Fruit fly (Drosophila melanogaster): ENCODE data around the gene RpL35.

The RpL35 gene

DNA sequence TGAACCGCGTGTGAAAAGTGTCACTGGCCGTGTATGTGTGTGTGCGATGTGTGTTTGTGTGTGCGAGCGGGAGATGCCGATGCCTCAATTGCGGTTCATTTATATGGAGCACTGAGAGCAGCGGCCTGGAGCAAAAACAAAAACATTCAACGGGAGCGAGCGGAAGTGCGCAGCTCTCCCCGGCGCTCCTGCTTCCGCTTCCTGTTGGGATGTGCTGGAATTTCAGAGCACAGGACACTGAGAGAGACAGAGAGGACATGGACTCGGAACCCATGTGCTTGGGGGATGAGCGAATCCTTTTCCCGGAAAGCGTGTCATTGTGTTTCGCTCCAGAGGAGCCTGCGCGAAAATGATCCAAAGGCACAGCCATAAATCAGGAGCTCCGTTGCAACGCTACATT, 8.0 kb upstream of the RpL35 start:
- TF ChIP-seq Dll (optimal IDR thresholded peaks at IDR 0.05) (no peak), pan (optimal IDR thresholded peaks at IDR 0.05) (no peak), psq (optimal IDR thresholded peaks at IDR 0.05) (no peak)

DNA sequence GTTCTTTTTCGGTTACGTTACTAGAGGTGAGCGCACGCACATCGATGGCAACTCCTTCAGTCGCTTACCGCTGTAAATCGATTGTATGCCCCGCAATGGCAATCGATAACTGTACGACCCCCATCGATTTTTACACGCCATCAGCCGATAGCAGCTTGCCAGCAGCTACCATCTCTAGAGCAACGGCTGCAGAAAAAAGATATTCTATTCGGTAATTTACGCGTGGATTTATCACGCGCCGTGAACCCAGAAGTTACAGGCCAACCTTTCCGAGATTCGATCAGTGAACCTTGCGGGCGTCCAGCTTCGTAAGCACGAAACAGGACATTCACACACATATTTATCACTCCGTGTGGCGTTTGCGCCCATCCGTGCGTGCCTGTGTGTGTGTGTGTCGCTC, 6.3 kb upstream of the RpL35 start, which contains the start of the genes Sirt4 and CG4119:
Gene Sirt4 (minus strand): TSS at position 39 of the 400 bp plus-strand sequence.
Gene CG4119 (plus strand): TSS at position 151 of the 400 bp plus-strand sequence.
- TF ChIP-seq EcR (GFP tag; optimal IDR thresholded peaks at IDR 0.05) (no peak), pan (optimal IDR thresholded peaks at IDR 0.05) (no peak), usp (GFP tag; optimal IDR thresholded peaks at IDR 0.05) (no peak), Dll (optimal IDR thresholded peaks at IDR 0.05) (no peak), CG8478 (optimal IDR thresholded peaks at IDR 0.05) (no peak), psq (optimal IDR thresholded peaks at IDR 0.05) (no peak)

DNA sequence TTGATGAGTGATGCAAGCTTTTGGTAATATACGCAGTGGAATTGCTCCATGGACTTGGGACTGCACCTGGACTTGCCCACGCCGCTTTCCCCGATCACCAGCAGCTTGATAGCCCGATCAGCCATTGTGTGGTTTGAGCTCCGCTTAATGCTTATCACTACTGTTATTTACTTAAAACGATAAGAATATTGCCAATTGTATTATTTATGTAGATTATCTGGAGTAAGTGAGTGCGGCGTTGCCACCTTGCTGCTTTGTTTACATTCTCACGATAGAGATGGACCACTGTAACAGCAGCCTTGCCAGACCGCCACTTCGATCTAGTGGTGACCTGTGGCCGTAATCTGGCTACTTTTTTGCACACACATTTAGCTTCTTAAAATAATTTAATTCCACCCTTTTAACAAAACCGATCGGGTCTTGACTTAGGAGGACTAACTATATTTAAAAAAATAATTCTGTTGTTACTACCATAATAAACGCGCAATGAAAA, 618 bp upstream of the RpL35 start, which contains the start of gene Rab18:
Gene Rab18 (minus strand): TSS at position 276 of the 493 bp plus-strand sequence.
- TF ChIP-seq psq (optimal IDR thresholded peaks at IDR 0.05) (no peak), usp (GFP tag; optimal IDR thresholded peaks at IDR 0.05) (no peak), CG8478 (optimal IDR thresholded peaks at IDR 0.05) (no peak), EcR (GFP tag; optimal IDR thresholded peaks at IDR 0.05) (no peak), pan (optimal IDR thresholded peaks at IDR 0.05) (no peak), Dll (optimal IDR thresholded peaks at IDR 0.05) (no peak)

DNA sequence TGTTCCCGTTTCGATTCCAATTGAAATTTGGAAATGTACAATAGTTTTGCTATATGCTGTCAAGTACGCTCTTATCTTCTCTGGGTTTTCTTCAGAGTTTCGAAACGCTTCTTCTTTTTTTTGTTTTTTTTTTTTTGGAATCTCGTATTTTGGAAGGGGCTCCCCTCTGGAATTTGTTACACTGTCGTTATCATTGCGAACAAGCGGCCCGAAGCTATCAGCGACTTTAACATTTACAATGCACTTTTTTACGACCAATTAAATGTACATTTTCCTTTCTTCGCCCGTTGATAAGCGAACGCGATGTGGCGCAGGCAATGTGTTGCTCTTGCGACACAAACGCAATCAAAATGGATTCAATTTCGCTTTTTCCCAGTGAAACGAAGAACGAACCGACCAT, 4.7 kb downstream of the RpL35 start:
- TF ChIP-seq pan (optimal IDR thresholded peaks at IDR 0.05) = no peak
- TF ChIP-seq CG8478 (optimal IDR thresholded peaks at IDR 0.05) = no peak
- no peak for TF ChIP-seq psq (optimal IDR thresholded peaks at IDR 0.05)
- no peak for TF ChIP-seq Dll (optimal IDR thresholded peaks at IDR 0.05)
- TF ChIP-seq EcR (GFP tag; optimal IDR thresholded peaks at IDR 0.05) = no peak

DNA sequence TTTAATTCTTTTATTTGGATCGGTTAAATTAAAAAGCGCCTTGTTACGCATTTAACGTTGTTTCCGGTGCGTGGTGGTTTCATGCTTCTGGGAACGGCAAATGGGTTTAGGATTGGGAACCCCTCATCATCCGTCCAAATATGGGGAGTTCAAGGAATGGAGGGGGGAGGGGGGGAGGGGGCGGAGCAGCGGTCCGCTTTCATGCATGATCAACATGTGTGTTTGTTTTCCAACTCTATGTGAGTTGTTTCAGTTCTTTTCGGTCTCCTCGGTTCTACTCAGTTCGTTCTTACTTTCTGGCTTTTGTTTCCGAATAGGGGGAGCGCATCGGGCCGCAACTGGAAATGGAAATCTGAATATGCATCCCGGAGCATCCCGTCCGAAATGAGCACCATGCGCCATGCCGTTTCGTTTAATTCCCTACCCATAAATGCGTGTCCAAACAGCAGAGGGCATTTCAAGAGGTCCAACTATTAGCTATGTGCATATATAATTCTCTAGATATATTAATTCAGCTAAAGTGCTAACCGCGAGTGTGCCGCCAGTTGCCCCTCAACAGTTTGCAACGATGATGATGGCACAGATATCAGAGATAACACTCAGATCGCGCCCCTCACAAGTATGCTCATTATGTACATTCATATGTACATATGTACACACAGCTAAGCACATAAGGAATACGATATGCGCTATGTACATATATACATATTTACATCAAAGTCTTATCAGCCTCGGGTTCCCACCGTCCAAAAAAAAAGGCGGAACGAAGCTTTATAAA, 5.4 kb downstream of the RpL35 start:
- TF ChIP-seq EcR (GFP tag; optimal IDR thresholded peaks at IDR 0.05) = no peak
- no peak for TF ChIP-seq Dll (optimal IDR thresholded peaks at IDR 0.05)
- no peak for TF ChIP-seq pan (optimal IDR thresholded peaks at IDR 0.05)
- TF ChIP-seq CG8478 (optimal IDR thresholded peaks at IDR 0.05) = no peak

DNA sequence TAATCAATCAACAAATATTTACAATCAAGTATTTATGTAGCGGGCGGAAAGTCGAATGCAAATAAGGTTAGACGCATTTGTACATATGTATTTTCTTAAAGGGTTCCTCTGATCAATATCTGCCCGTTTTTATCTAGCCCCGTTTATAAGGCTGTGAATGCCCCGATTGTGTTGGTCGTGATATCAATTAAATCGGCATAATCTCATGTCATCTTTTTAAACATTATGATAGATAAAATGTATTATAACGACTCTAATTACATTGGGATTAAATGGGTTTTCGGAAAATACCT, 5.9 kb downstream of the RpL35 start:
- TF ChIP-seq usp (GFP tag; optimal IDR thresholded peaks at IDR 0.05) (no peak), CG8478 (optimal IDR thresholded peaks at IDR 0.05) (no peak), Dll (optimal IDR thresholded peaks at IDR 0.05) (no peak), pan (optimal IDR thresholded peaks at IDR 0.05) (no peak), EcR (GFP tag; optimal IDR thresholded peaks at IDR 0.05) (no peak), psq (optimal IDR thresholded peaks at IDR 0.05) (no peak)

DNA sequence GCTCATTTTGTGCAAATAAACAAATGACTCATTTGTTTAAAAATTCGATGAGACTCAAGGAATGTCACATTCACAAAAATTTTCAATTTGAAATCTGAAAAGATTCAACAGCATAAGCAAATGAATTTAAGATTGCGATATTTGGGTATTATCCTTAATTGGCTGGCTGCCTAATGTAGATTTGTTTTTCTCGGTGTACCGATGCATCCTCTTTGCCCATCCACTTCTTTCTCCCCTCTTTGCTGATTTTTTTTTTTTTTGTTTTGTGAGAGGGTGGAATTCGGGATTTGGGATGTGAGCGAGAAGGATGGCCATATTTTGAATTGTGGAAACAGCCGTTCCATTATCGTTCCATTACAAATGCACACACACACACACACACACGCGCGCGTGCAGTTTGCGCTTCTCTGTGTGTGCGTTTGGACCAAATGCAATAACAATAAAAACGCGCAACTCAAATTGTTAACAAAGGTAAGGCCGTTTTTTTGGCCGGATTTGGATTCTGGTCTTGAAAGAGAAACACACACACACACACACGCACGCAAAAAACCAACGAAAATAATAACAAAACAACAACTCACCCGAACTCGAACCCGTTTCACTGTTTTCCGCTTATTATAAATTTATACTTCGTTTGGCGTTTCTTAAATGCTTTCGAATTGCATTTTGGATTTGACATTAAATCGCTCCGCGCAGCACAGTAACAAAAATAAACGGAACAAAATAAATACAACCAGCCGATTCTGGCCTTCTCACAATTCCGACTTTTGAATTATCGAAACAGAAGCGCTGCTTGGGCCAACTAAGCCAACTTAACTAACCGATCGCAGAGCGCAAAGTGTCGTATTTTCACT, 7.1 kb downstream of the RpL35 start:
- no peak for TF ChIP-seq Dll (optimal IDR thresholded peaks at IDR 0.05)
- no peak for TF ChIP-seq CG8478 (optimal IDR thresholded peaks at IDR 0.05)
- no peak for TF ChIP-seq pan (optimal IDR thresholded peaks at IDR 0.05)
- TF ChIP-seq EcR (GFP tag; optimal IDR thresholded peaks at IDR 0.05) = no peak
- no peak for TF ChIP-seq psq (optimal IDR thresholded peaks at IDR 0.05)
- TF ChIP-seq usp (GFP tag; optimal IDR thresholded peaks at IDR 0.05) = no peak

DNA sequence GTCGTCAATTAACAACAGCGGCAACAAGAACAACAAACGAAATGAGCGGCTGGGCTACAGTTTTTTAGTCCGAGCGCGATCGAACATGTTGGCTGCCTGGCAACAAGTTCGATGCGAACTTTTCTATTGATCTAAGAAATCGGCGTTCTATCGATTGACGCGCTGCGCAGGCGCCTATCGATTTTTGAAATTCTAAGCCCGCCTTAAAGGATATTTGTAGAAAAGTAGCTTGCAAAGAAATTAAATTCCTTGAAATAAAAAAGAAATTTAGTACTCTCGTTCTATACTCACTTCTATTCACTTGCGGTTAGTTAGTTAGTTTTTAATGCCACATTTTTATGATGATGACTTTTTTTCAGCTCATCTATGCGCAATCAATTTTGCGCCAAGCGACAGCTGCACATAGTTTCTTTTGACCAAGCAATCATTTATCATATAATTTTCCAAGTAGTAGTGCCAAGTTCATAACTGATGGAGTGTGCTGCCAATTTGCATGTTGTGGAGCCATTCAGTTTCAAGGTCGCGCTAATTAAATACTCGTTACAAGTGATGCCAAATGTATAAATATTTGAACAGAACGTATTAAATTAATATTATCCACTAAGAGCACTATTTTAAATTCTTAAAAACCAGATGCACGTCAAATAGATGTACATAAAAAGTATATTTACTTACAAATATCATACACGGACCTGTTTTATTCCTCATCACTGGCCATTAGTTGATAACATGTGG, 7.9 kb downstream of the RpL35 start, which contains the start of the genes Tre1 and Gr5a:
Gene Tre1 (minus strand): TSS at position 45 of the 735 bp plus-strand sequence.
Gene Gr5a (plus strand): TSS at position 685 of the 735 bp plus-strand sequence.
- TF ChIP-seq CG8478 (optimal IDR thresholded peaks at IDR 0.05) = no peak
- TF ChIP-seq psq (optimal IDR thresholded peaks at IDR 0.05) = no peak
- no peak for TF ChIP-seq pan (optimal IDR thresholded peaks at IDR 0.05)
- no peak for TF ChIP-seq Dll (optimal IDR thresholded peaks at IDR 0.05)
- TF ChIP-seq EcR (GFP tag; optimal IDR thresholded peaks at IDR 0.05) = no peak
- no peak for TF ChIP-seq usp (GFP tag; optimal IDR thresholded peaks at IDR 0.05)

DNA sequence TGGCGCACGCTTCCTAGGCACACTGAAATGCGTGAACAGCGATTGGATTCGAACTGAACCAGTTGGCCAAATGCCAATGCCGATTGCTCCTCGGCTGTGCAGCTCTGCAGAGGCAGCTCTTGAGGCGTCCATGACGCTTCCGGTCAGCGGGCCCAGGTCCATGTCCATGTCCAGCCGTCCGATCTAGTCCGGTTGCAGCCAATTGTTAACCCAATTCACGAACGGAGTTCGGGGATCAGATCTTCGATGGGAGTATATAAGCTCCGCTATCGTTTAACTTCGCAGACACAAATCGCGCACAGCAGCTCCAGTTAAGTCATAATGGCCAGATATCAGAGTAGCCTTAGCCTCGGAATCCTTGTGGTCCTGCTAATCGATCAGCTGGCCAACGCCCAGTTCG, 10.7 kb downstream of the RpL35 start, which contains the start of gene CG42449:
Gene CG42449 (plus strand): TSS at position 301 of the 400 bp plus-strand sequence.
- TF ChIP-seq usp (GFP tag; optimal IDR thresholded peaks at IDR 0.05) = no peak
- TF ChIP-seq EcR (GFP tag; optimal IDR thresholded peaks at IDR 0.05) = no peak
- TF ChIP-seq pan (optimal IDR thresholded peaks at IDR 0.05) = no peak
- no peak for TF ChIP-seq psq (optimal IDR thresholded peaks at IDR 0.05)
- TF ChIP-seq CG8478 (optimal IDR thresholded peaks at IDR 0.05) = no peak

DNA sequence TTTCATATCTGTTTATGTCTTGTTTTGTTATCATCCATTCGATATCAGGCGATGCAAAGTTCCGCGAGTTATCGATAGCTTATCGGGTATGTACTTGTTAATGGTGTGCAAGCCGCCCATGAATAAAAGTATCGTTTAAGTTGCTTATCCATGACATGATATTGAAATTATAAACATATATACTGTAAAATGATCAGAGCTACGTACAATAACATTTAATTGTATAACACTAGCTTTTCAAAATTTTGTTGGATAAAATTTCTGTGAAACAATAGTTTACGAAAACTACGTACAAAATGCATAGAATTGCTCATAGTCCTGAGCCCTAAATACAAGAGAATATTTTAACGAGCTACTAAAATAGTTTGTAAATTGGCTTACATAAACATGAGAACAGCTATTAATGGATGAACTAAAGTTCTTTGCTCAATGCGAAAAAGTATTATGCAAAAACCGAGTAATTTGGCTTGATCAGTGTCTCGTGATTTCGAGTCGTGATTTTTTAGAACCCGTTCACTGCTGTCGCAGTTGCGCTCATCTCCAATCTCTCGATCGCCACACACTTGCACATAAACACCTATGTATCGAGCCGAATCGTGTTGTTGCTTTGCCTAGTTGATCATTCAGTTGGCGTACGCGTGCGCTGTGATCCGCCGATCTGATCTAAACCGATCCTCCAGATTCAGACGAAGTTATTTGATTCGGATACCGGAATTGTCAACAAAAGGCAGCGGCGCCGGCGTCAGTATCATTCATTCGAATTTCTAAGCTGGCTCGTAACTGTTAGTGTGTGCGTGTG, 17.4 kb downstream of the RpL35 start, which contains the start of the genes PGAP1 and cv:
Gene PGAP1 (minus strand): TSS at position 57 of the 799 bp plus-strand sequence.
Gene cv (plus strand): TSS at position 586 of the 799 bp plus-strand sequence.
- no peak for TF ChIP-seq pan (optimal IDR thresholded peaks at IDR 0.05)
- TF ChIP-seq Dll (optimal IDR thresholded peaks at IDR 0.05) = no peak
- no peak for TF ChIP-seq psq (optimal IDR thresholded peaks at IDR 0.05)
- no peak for TF ChIP-seq CG8478 (optimal IDR thresholded peaks at IDR 0.05)

DNA sequence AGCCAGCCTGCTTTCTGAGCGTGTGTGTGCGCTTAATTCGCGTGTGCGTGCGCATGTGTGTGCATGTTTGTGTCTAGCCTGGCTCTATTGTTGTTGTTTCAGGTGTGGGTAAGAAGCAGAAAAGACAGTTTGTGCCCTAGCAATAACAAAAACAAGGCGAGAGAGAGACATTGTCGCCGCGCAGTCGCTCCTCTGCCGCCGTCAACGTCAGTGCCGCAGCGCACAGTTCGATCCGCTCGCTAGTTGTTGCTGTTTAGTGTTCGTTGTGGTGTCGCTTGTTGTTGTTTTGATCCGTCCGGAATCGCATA, 18.0 kb downstream of the RpL35 start:
- no peak for TF ChIP-seq psq (optimal IDR thresholded peaks at IDR 0.05)
- no peak for TF ChIP-seq pan (optimal IDR thresholded peaks at IDR 0.05)
- TF ChIP-seq Dll (optimal IDR thresholded peaks at IDR 0.05) = no peak
- no peak for TF ChIP-seq usp (GFP tag; optimal IDR thresholded peaks at IDR 0.05)
- no peak for TF ChIP-seq CG8478 (optimal IDR thresholded peaks at IDR 0.05)
- TF ChIP-seq EcR (GFP tag; optimal IDR thresholded peaks at IDR 0.05) = no peak
